Worm (Caenorhabditis elegans): Measurements from ENCODE around the gene cyb-2.1.

Gene cyb-2.1

ce11 chrIV:11030893-11031292 is 45.1 kb downstream of the cyb-2.1 start, which contains the start of gene hrg-4:
hrg-4 (minus strand) TSS chrIV:11030993.
- TF ChIP-seq tra-4 (tag; optimal IDR thresholded peaks at IDR 0.05) (no peak), pes-1 (GFP tag; IDR thresholded peaks at IDR 0.05) (no peak), ets-7 (tag; optimal IDR thresholded peaks at IDR 0.05) (no peak), scrt-1 (GFP tag; IDR thresholded peaks at IDR 0.05) (no peak), ceh-13 (GFP tag; optimal IDR thresholded peaks at IDR 0.05) (no peak), aly-1 (tag; optimal IDR thresholded peaks at IDR 0.05) (no peak), B0310.2 (tag; optimal IDR thresholded peaks at IDR 0.05) (no peak), ama-1 (optimal IDR thresholded peaks at IDR 0.05) (no peak), hmg-4 (GFP tag; optimal IDR thresholded peaks at IDR 0.05) (no peak), tbx-37 (GFP tag; conservative IDR thresholded peaks at IDR 0.05) (no peak), ceh-36 (tag; optimal IDR thresholded peaks at IDR 0.05) (no peak), tbx-11 (GFP tag; IDR thresholded peaks at IDR 0.05) (no peak), flt-1 (GFP tag; IDR thresholded peaks at IDR 0.05) (no peak), hnd-1 (tag; optimal IDR thresholded peaks at IDR 0.05) (no peak), sea-1 (GFP tag; conservative IDR thresholded peaks at IDR 0.05) (no peak), hmbx-1 (tag; optimal IDR thresholded peaks at IDR 0.05) (no peak), F13C5.2 (tag; optimal IDR thresholded peaks at IDR 0.05) (no peak)

DNA sequence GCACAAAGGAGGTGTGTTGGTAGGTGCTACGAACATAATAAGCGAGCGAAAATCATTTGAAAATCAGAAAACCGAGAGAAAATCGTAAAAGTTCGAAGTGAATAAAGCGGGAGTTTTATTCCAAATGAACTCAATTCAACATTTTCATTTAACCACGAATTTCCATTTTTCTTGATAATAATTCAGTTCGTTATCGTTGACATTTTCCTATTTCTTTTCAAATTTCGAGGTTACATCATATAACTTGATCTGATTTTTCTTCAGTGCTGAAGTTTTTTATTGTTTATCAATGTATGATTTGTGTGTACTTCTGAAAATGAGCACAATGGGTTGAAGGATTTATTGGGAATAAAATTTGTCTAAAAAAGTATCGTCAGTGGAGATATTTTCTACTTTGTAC is 45.9 kb downstream of the cyb-2.1 start:
- no peak for TF ChIP-seq F13C5.2 (tag; optimal IDR thresholded peaks at IDR 0.05)
- TF ChIP-seq ceh-13 (GFP tag; optimal IDR thresholded peaks at IDR 0.05), result no peak
- TF ChIP-seq tra-4 (tag; optimal IDR thresholded peaks at IDR 0.05), result no peak
- no peak for TF ChIP-seq tbx-37 (GFP tag; conservative IDR thresholded peaks at IDR 0.05)
- TF ChIP-seq scrt-1 (GFP tag; IDR thresholded peaks at IDR 0.05), result no peak
- TF ChIP-seq B0310.2 (tag; optimal IDR thresholded peaks at IDR 0.05), result no peak
- no peak for TF ChIP-seq aly-1 (tag; optimal IDR thresholded peaks at IDR 0.05)
- TF ChIP-seq ama-1 (optimal IDR thresholded peaks at IDR 0.05), result no peak
- no peak for TF ChIP-seq tbx-11 (GFP tag; IDR thresholded peaks at IDR 0.05)
- no peak for TF ChIP-seq pes-1 (GFP tag; IDR thresholded peaks at IDR 0.05)
- TF ChIP-seq flt-1 (GFP tag; IDR thresholded peaks at IDR 0.05), result no peak
- TF ChIP-seq hnd-1 (tag; optimal IDR thresholded peaks at IDR 0.05), result no peak
- no peak for TF ChIP-seq sea-1 (GFP tag; conservative IDR thresholded peaks at IDR 0.05)
- TF ChIP-seq hmg-4 (GFP tag; optimal IDR thresholded peaks at IDR 0.05), result no peak
- no peak for TF ChIP-seq ceh-36 (tag; optimal IDR thresholded peaks at IDR 0.05)

DNA sequence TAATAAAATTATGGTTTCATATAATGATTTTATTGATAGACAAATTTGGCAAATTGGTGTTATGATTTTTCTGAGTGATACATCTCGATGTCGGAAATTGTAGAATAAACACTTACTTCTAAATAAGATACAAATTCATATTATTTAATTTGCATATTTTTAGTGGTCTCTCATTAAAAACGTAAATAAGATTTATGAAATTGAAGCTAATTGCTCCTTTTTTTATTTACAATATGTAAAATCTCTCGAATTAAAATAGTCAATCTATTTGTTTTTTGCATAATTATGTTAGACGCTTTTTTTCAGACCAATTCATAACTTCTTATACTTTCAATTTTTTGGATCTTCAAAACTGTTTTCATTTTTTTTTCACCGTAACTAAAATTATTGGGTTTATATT is 46.5 kb downstream of the cyb-2.1 start, which contains the start of gene hrg-6:
hrg-6 (plus strand) TSS at position 301 of the 400 bp plus-strand sequence.
- no peak for TF ChIP-seq ama-1 (optimal IDR thresholded peaks at IDR 0.05)
- no peak for TF ChIP-seq hmg-4 (GFP tag; optimal IDR thresholded peaks at IDR 0.05)

- no peak for TF ChIP-seq scrt-1 (GFP tag; IDR thresholded peaks at IDR 0.05)
- peak; percentile 8 for TF ChIP-seq F13C5.2 (tag; optimal IDR thresholded peaks at IDR 0.05)
- no peak for TF ChIP-seq tbx-37 (GFP tag; conservative IDR thresholded peaks at IDR 0.05)
Observed at ce11 chrIV:11036222-11036621, 50.4 kb downstream of the cyb-2.1 start, which contains the start of gene fkb-1. fkb-1 (plus strand) TSS chrIV:11036582.

All from whole organism, early embryonic.